Fruit fly (Drosophila melanogaster): ENCODE data around the gene CG3473.

Gene CG3473

dm6 chr2L:14552141-14552748, 11.3 kb downstream of the CG3473 start (continued):
- TF ChIP-seq gsb-n (tag; optimal IDR thresholded peaks at IDR 0.05) (peak; percentile 75), CG2202 (tag; optimal IDR thresholded peaks at IDR 0.05) (peak; percentile 72), CTCF (GFP tag; optimal IDR thresholded peaks at IDR 0.05) (no peak)

- TF ChIP-seq luna (GFP tag; optimal IDR thresholded peaks at IDR 0.05) = no peak
- TF ChIP-seq inv (GFP tag; IDR thresholded peaks at IDR 0.05; ENCODE audit: partially characterized antibody) = no peak
- TF ChIP-seq CG5245 (GFP tag; optimal IDR thresholded peaks at IDR 0.05) = no peak
- no peak for TF ChIP-seq CG16863 (GFP tag; optimal IDR thresholded peaks at IDR 0.05)
- no peak for TF ChIP-seq tup (GFP tag; optimal IDR thresholded peaks at IDR 0.05)
- TF ChIP-seq dmrt99B (tag; optimal IDR thresholded peaks at IDR 0.05) = no peak
- no peak for TF ChIP-seq CkIIα-i1 (GFP tag; IDR thresholded peaks at IDR 0.05)
- TF ChIP-seq lov (optimal IDR thresholded peaks at IDR 0.05) = no peak
- 0 out of 3 replicates have a peak, but pooled peaks have one; percentile 46 for TF ChIP-seq lov (GFP tag; IDR thresholded peaks at IDR 0.05)
- no peak for TF ChIP-seq Asciz (GFP tag; optimal IDR thresholded peaks at IDR 0.05)
- TF ChIP-seq ERR (GFP tag; optimal IDR thresholded peaks at IDR 0.05) = no peak
- no peak for TF ChIP-seq CG8290 (GFP tag; optimal IDR thresholded peaks at IDR 0.05)
- no peak for TF ChIP-seq CG8290 (tag; optimal IDR thresholded peaks at IDR 0.05)
- no peak for TF ChIP-seq Sin3A (optimal IDR thresholded peaks at IDR 0.05)
- no peak for TF ChIP-seq CG16815 (GFP tag; optimal IDR thresholded peaks at IDR 0.05)
- no peak for TF ChIP-seq CG17912 (GFP tag; optimal IDR thresholded peaks at IDR 0.05)
- TF ChIP-seq CG2116 (GFP tag; optimal IDR thresholded peaks at IDR 0.05) = no peak
- TF ChIP-seq Aef1 (GFP tag; IDR thresholded peaks at IDR 0.05) = no peak
- 0 out of 2 replicates have a peak, but pooled peaks have one; percentile 10 for TF ChIP-seq HLH3B (GFP tag; IDR thresholded peaks at IDR 0.05)
- TF ChIP-seq zfh1 (GFP tag; IDR thresholded peaks at IDR 0.05) = 0 out of 3 replicates have a peak, but pooled peaks have one; percentile 16
- 0 out of 3 replicates have a peak, but pooled peaks have one; percentile 16 for TF ChIP-seq tgo (GFP tag; IDR thresholded peaks at IDR 0.05)
- TF ChIP-seq ci (GFP tag; IDR thresholded peaks at IDR 0.05) = peak; percentile 45; the same call in 1 of the 3 replicates
- 0 out of 3 replicates have a peak, but pooled peaks have one; percentile 9 for TF ChIP-seq H15 (GFP tag; IDR thresholded peaks at IDR 0.05)
- TF ChIP-seq CG13894 (tag; optimal IDR thresholded peaks at IDR 0.05) = no peak
- TF ChIP-seq btn (GFP tag; optimal IDR thresholded peaks at IDR 0.05) = no peak
- no peak for TF ChIP-seq CG1792 (GFP tag; optimal IDR thresholded peaks at IDR 0.05)
- TF ChIP-seq Med (GFP tag) = peak; percentile 67
- no peak for TF ChIP-seq insv (GFP tag; optimal IDR thresholded peaks at IDR 0.05)
- TF ChIP-seq CG9215 (GFP tag; IDR thresholded peaks at IDR 0.05) = no peak
- TF ChIP-seq Ets65A (GFP tag) = peak; percentile 17
Observed at dm6 chr2L:14550653-14551352, 12.7 kb downstream of the CG3473 start.

dm6 chr2L:14549009-14549408, 14.5 kb downstream of the CG3473 start, which contains the start of gene CG4218:
CG4218 (minus strand) TSS chr2L:14549109.
- no peak for TF ChIP-seq vvl (GFP tag; IDR thresholded peaks at IDR 0.05)
- no peak for TF ChIP-seq rib (GFP tag; IDR thresholded peaks at IDR 0.05)
- TF ChIP-seq bigmax (GFP tag; optimal IDR thresholded peaks at IDR 0.05) = no peak
- TF ChIP-seq CG3995 (GFP tag; optimal IDR thresholded peaks at IDR 0.05) = no peak
- TF ChIP-seq shn (GFP tag; optimal IDR thresholded peaks at IDR 0.05) = no peak
- no peak for TF ChIP-seq CG8765 (GFP tag; IDR thresholded peaks at IDR 0.05)
- TF ChIP-seq kah (GFP tag; optimal IDR thresholded peaks at IDR 0.05) = no peak
- TF ChIP-seq zfh2 (GFP tag; optimal IDR thresholded peaks at IDR 0.05) = no peak
- no peak for TF ChIP-seq CG32532 (GFP tag; IDR thresholded peaks at IDR 0.05)
- TF ChIP-seq eve (GFP tag; optimal IDR thresholded peaks at IDR 0.05) = no peak
- no peak for TF ChIP-seq CG2199 (GFP tag; IDR thresholded peaks at IDR 0.05)
- TF ChIP-seq Myb (GFP tag; optimal IDR thresholded peaks at IDR 0.05) = no peak
- TF ChIP-seq lbe (GFP tag; optimal IDR thresholded peaks at IDR 0.05) = no peak
- no peak for TF ChIP-seq CG17186 (GFP tag; optimal IDR thresholded peaks at IDR 0.05)

All from whole organism, embryonic.